Fruit fly (Drosophila melanogaster): ENCODE results near the gene mthl12.

dm6 chr3R:13385105-13385504 is 31.6 kb downstream of the mthl12 start:
- TF ChIP-seq psq (optimal IDR thresholded peaks at IDR 0.05) = no peak
- TF ChIP-seq Dll (optimal IDR thresholded peaks at IDR 0.05) = no peak
- no peak for TF ChIP-seq CG8478 (optimal IDR thresholded peaks at IDR 0.05)
- no peak for TF ChIP-seq usp (GFP tag; optimal IDR thresholded peaks at IDR 0.05)
- no peak for TF ChIP-seq pan (optimal IDR thresholded peaks at IDR 0.05)
- no peak for TF ChIP-seq EcR (GFP tag; optimal IDR thresholded peaks at IDR 0.05)

Data from whole organism.